Worm (Caenorhabditis elegans) whole organism, L3 larva: Measurements from ENCODE around the gene slc-36.1.

Experiments
- R02D3.7 ChIP-seq: fragments of 150-350 bp; optimal IDR thresholded peaks from 2 replicates; lab custom pipeline; 2014; ENCODE audit warnings: missing biosample characterization, missing genetic modification characterization
- ZK546.5 ChIP-seq: sonication (generic microtip); optimal IDR thresholded peaks from 2 replicates; lab custom pipeline; 2017; ENCODE audit warnings: missing biosample characterization, missing genetic modification characterization
- aly-2 ChIP-seq: fragments of 150-350 bp; optimal IDR thresholded peaks from 2 replicates; lab custom pipeline; 2014; ENCODE audit warnings: missing biosample characterization, missing genetic modification characterization
- ama-1 ChIP-seq: fragments of 150-350 bp; optimal IDR thresholded peaks from 2 replicates; lab custom pipeline; 2018
- ceh-16 ChIP-seq: sonication (generic microtip); optimal IDR thresholded peaks from 2 replicates; lab custom pipeline; 2017; ENCODE audit warnings: missing biosample characterization, missing genetic modification characterization
- ceh-28 ChIP-seq: fragments of 150-350 bp; optimal IDR thresholded peaks from 2 replicates; lab custom pipeline; 2014; ENCODE audit warnings: missing biosample characterization, missing genetic modification reagents, missing genetic modification characterization
- ceh-82 ChIP-seq: fragments of 150-350 bp; optimal IDR thresholded peaks from 2 replicates; lab custom pipeline; 2014; ENCODE audit warnings: missing biosample characterization, missing genetic modification characterization
- ceh-9 ChIP-seq: sonication (generic microtip); optimal IDR thresholded peaks from 2 replicates; lab custom pipeline; 2018; ENCODE audit warnings: missing biosample characterization, missing genetic modification characterization
- daf-12 ChIP-seq: fragments of 150-350 bp; optimal IDR thresholded peaks from 2 replicates; lab custom pipeline; 2014; ENCODE audit warnings: missing biosample characterization, missing genetic modification reagents, missing genetic modification characterization
- egl-27 ChIP-seq: sonication (generic microtip); optimal IDR thresholded peaks from 4 replicates; lab custom pipeline; 2017; ENCODE audit warnings: missing biosample characterization, missing genetic modification reagents, missing genetic modification characterization
- egl-5 ChIP-seq: fragments of 150-350 bp; optimal IDR thresholded peaks from 2 replicates; lab custom pipeline; 2017; ENCODE audit warnings: missing biosample characterization, missing genetic modification reagents, missing genetic modification characterization, inconsistent platforms
- elt-1 ChIP-seq: fragments of 150-350 bp; optimal IDR thresholded peaks from 2 replicates; lab custom pipeline; 2014; ENCODE audit warnings: missing biosample characterization, missing genetic modification characterization
- elt-2 ChIP-seq: sonication (generic microtip); optimal IDR thresholded peaks from 2 replicates; lab custom pipeline; 2016; ENCODE audit warnings: missing genetic modification reagents, mild to moderate bottlenecking, missing genetic modification characterization, missing compliant biosample characterization
- elt-3 ChIP-seq, 3 experiments: fragments of 150-350 bp in 1 of 3; sonication (generic microtip) in 2 of 3; optimal IDR thresholded peaks; 2 replicates in 2 of 3; 4 replicates in 1 of 3; lab custom pipeline; 2014 to 2017; ENCODE audit warnings: missing biosample characterization in 3 of 3, missing genetic modification characterization in 3 of 3
- eor-1 ChIP-seq, 2 experiments: fragments of 150-350 bp; optimal IDR thresholded peaks; 2 replicates each; lab custom pipeline; 2014 to 2018; ENCODE audit warnings: missing biosample characterization in 2 of 2, missing genetic modification characterization in 2 of 2
- fkh-10 ChIP-seq: sonication (generic microtip); optimal IDR thresholded peaks from 2 replicates; lab custom pipeline; 2017; ENCODE audit warnings: missing biosample characterization, missing genetic modification reagents, missing genetic modification characterization
- fkh-2 ChIP-seq: fragments of 150-350 bp; optimal IDR thresholded peaks from 2 replicates; lab custom pipeline; 2014; ENCODE audit warnings: missing biosample characterization, missing genetic modification reagents, missing genetic modification characterization
- fos-1 ChIP-seq: fragments of 150-350 bp; optimal IDR thresholded peaks from 2 replicates; lab custom pipeline; 2014; ENCODE audit warnings: missing biosample characterization, missing genetic modification characterization
- hmg-11 ChIP-seq: sonication (generic microtip); optimal IDR thresholded peaks from 2 replicates; lab custom pipeline; 2016; ENCODE audit warnings: missing genetic modification characterization, missing compliant biosample characterization
- jun-1 ChIP-seq: fragments of 150-350 bp; optimal IDR thresholded peaks from 2 replicates; lab custom pipeline; 2014; ENCODE audit warnings: missing biosample characterization, missing genetic modification reagents, missing genetic modification characterization
- lin-15B ChIP-seq: fragments of 150-350 bp; optimal IDR thresholded peaks from 2 replicates; lab custom pipeline; 2014; ENCODE audit warnings: missing biosample characterization, missing genetic modification characterization
- lin-39 ChIP-seq: fragments of 150-350 bp; optimal IDR thresholded peaks from 2 replicates; lab custom pipeline; 2018; ENCODE audit warnings: missing biosample characterization, missing genetic modification reagents, missing genetic modification characterization
- lsy-12 ChIP-seq: sonication (generic microtip); optimal IDR thresholded peaks from 2 replicates; lab custom pipeline; 2016; ENCODE audit warnings: mild to moderate bottlenecking, missing genetic modification characterization, missing compliant biosample characterization
- mdl-1 ChIP-seq: fragments of 150-350 bp; optimal IDR thresholded peaks from 2 replicates; lab custom pipeline; 2014; ENCODE audit warnings: missing biosample characterization, missing genetic modification characterization
- mml-1 ChIP-seq: fragments of 150-350 bp; sonication (generic microtip); optimal IDR thresholded peaks from 3 replicates; lab custom pipeline; 2014; ENCODE audit warnings: missing biosample characterization, missing genetic modification characterization
- nfya-1 ChIP-seq: sonication (generic microtip); optimal IDR thresholded peaks from 2 replicates; lab custom pipeline; 2017; ENCODE audit warnings: missing genetic modification characterization, mild to moderate bottlenecking, missing compliant biosample characterization, antibody characterized with exemption, moderate library complexity; ENCODE audit not compliant: insufficient read depth
- nhr-11 ChIP-seq: fragments of 150-350 bp; optimal IDR thresholded peaks from 2 replicates; lab custom pipeline; 2014; ENCODE audit warnings: missing biosample characterization, missing genetic modification characterization
- nhr-12 ChIP-seq: fragments of 150-350 bp; optimal IDR thresholded peaks from 2 replicates; lab custom pipeline; 2014; ENCODE audit warnings: missing biosample characterization, missing genetic modification characterization
- nhr-23 ChIP-seq: fragments of 150-350 bp; optimal IDR thresholded peaks from 2 replicates; lab custom pipeline; 2014; ENCODE audit warnings: missing biosample characterization, missing genetic modification reagents, missing genetic modification characterization
- nhr-237 ChIP-seq: fragments of 150-350 bp; optimal IDR thresholded peaks from 2 replicates; lab custom pipeline; 2014; ENCODE audit warnings: missing biosample characterization, missing genetic modification characterization
- nhr-25 ChIP-seq: sonication (generic microtip); optimal IDR thresholded peaks from 2 replicates; lab custom pipeline; 2017; ENCODE audit warnings: missing biosample characterization, missing genetic modification characterization
- nhr-28 ChIP-seq: fragments of 150-350 bp; optimal IDR thresholded peaks from 2 replicates; lab custom pipeline; 2014; ENCODE audit warnings: missing biosample characterization, missing genetic modification characterization
- nhr-43 ChIP-seq: sonication (generic microtip); optimal IDR thresholded peaks from 2 replicates; lab custom pipeline; 2016; ENCODE audit warnings: mild to moderate bottlenecking, missing genetic modification characterization, missing compliant biosample characterization; ENCODE audit not compliant: poor library complexity, severe bottlenecking
- nhr-67 ChIP-seq: fragments of 150-350 bp; optimal IDR thresholded peaks from 2 replicates; lab custom pipeline; 2014; ENCODE audit warnings: missing biosample characterization, missing genetic modification characterization
- nhr-76 ChIP-seq: fragments of 150-350 bp; sonication (generic microtip); optimal IDR thresholded peaks from 5 replicates; lab custom pipeline; 2014; ENCODE audit warnings: missing biosample characterization, missing genetic modification characterization
- nhr-77 ChIP-seq: fragments of 150-350 bp; optimal IDR thresholded peaks from 2 replicates; lab custom pipeline; 2014; ENCODE audit warnings: missing biosample characterization, missing genetic modification characterization
- pha-4 ChIP-seq: fragments of 150-350 bp; optimal IDR thresholded peaks from 2 replicates; lab custom pipeline; 2014; ENCODE audit warnings: missing biosample characterization, missing genetic modification reagents, missing genetic modification characterization
- pqm-1 ChIP-seq: fragments of 150-350 bp; optimal IDR thresholded peaks from 2 replicates; lab custom pipeline; 2017; ENCODE audit warnings: missing biosample characterization, missing genetic modification characterization, inconsistent platforms
- sea-2 ChIP-seq: fragments of 150-350 bp; sonication (generic microtip); optimal IDR thresholded peaks from 4 replicates; lab custom pipeline; 2014; ENCODE audit warnings: missing biosample characterization, missing genetic modification reagents, missing genetic modification characterization
- skn-1 ChIP-seq: fragments of 150-350 bp; optimal IDR thresholded peaks from 2 replicates; lab custom pipeline; 2014; ENCODE audit warnings: missing biosample characterization, missing genetic modification characterization
- snpc-4 ChIP-seq: fragments of 150-350 bp; optimal IDR thresholded peaks from 2 replicates; lab custom pipeline; 2014; ENCODE audit warnings: missing biosample characterization, missing genetic modification characterization
- tbx-2 ChIP-seq: sonication (generic microtip); optimal IDR thresholded peaks from 2 replicates; lab custom pipeline; 2016; ENCODE audit warnings: mild to moderate bottlenecking, missing genetic modification characterization, missing compliant biosample characterization
- unc-39 ChIP-seq: sonication (generic microtip); optimal IDR thresholded peaks from 4 replicates; lab custom pipeline; 2017; ENCODE audit warnings: missing biosample characterization, missing genetic modification characterization
- unc-62 ChIP-seq: fragments of 150-350 bp; sonication (generic microtip); optimal IDR thresholded peaks from 4 replicates; lab custom pipeline; 2014; ENCODE audit warnings: missing biosample characterization, missing genetic modification reagents, missing genetic modification characterization
- zag-1 ChIP-seq: fragments of 150-350 bp; optimal IDR thresholded peaks from 2 replicates; lab custom pipeline; 2014; ENCODE audit warnings: missing biosample characterization, missing genetic modification characterization
- ztf-11 ChIP-seq: fragments of 150-350 bp; optimal IDR thresholded peaks from 2 replicates; lab custom pipeline; 2014; ENCODE audit warnings: missing biosample characterization, missing genetic modification characterization
- ztf-4 ChIP-seq: fragments of 150-350 bp; optimal IDR thresholded peaks from 2 replicates; lab custom pipeline; 2014; ENCODE audit warnings: missing biosample characterization, missing genetic modification characterization

The slc-36.1 gene

ce11 chrIII:13307107-13307506 is at the start of gene slc-36.1, which contains the start of gene klp-19:
Gene slc-36.1 (plus strand): TSS chrIII:13307502.
Gene klp-19 (minus strand): TSS chrIII:13307259.
- no peak for TF ChIP-seq ZK546.5 (tag; lab: Kevin White, UChicago)
- no peak for TF ChIP-seq nhr-12 (tag; lab: Kevin White, UChicago)
- TF ChIP-seq ceh-9 (tag; lab: Kevin White, UChicago) = no peak
- no peak for TF ChIP-seq skn-1
- TF ChIP-seq nhr-67 = no peak
- TF ChIP-seq nfya-1 (tag; lab: Kevin White, UChicago) = no peak
- no peak for TF ChIP-seq elt-3 (tag; optimal IDR thresholded peaks at IDR 0.05; lab: Kevin White, UChicago)
- peak; percentile 41 for TF ChIP-seq lin-15B
- TF ChIP-seq ama-1 = no peak
- TF ChIP-seq elt-2 = peak; percentile 0
- TF ChIP-seq lsy-12 = no peak
- no peak for TF ChIP-seq egl-27 (tag; lab: Kevin White, UChicago)
- no peak for TF ChIP-seq nhr-237 (tag; lab: Kevin White, UChicago)
- TF ChIP-seq unc-39 (tag; lab: Kevin White, UChicago) = no peak
- TF ChIP-seq unc-62 (GFP tag; lab: Kevin White, UChicago) = no peak
- TF ChIP-seq ceh-16 (tag; lab: Kevin White, UChicago) = no peak
- no peak for TF ChIP-seq tbx-2 (tag; lab: Kevin White, UChicago)
- no peak for TF ChIP-seq ceh-82 (tag; lab: Kevin White, UChicago)
- TF ChIP-seq nhr-11 (tag; lab: Kevin White, UChicago) = no peak
- peak; percentile 53 for TF ChIP-seq nhr-23 (tag; lab: Kevin White, UChicago)
- no peak for TF ChIP-seq ceh-28 (tag; lab: Kevin White, UChicago)
- no peak for TF ChIP-seq nhr-28
- TF ChIP-seq aly-2 (tag; lab: Kevin White, UChicago) = no peak
- TF ChIP-seq R02D3.7 (tag; lab: Kevin White, UChicago) = no peak
- no peak for TF ChIP-seq fkh-10 (GFP tag; lab: Kevin White, UChicago)
- no peak for TF ChIP-seq pqm-1 (tag; lab: Kevin White, UChicago)
- TF ChIP-seq snpc-4 (tag; lab: Kevin White, UChicago) = peak; percentile 2
- no peak for TF ChIP-seq ztf-11
- TF ChIP-seq nhr-25 (tag; lab: Kevin White, UChicago) = no peak
- no peak for TF ChIP-seq daf-12 (tag; lab: Kevin White, UChicago)
- TF ChIP-seq eor-1 (tag; optimal IDR thresholded peaks at IDR 0.05; lab: Kevin White, UChicago) = no peak
- no peak for TF ChIP-seq fos-1
- no peak for TF ChIP-seq zag-1 (tag; lab: Kevin White, UChicago)
- no peak for TF ChIP-seq egl-5
- TF ChIP-seq lin-39 (tag; lab: Kevin White, UChicago) = no peak
- TF ChIP-seq mml-1 (tag; lab: Kevin White, UChicago) = no peak
- TF ChIP-seq nhr-77 (tag; lab: Kevin White, UChicago) = no peak
- TF ChIP-seq nhr-43 (tag; lab: Kevin White, UChicago) = peak; percentile 7
- TF ChIP-seq elt-1 (tag; lab: Kevin White, UChicago) = no peak
- TF ChIP-seq hmg-11 (tag; lab: Kevin White, UChicago) = peak; percentile 72
- TF ChIP-seq pha-4 (tag; lab: Kevin White, UChicago) = peak; percentile 64

DNA sequence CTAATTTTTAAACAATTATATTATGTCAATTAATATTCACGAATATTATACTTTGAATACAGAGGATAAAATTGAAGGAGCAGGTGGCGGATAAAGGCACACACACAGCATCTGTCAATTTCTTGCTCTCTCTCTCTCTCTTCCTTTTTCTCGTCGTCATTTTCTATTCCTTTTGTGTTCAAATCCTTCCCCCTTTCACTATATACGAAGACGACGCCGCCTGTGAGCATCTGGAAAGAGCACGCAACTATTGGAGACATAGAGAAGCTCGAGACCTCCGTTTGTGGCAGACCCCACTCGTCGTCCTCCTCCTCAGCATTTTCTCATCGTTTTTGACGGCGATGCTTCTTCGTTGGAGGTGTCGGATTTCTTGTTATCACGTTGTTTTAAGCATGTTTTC is 49.1 kb upstream of the slc-36.1 start:
- TF ChIP-seq lin-15B (peak; percentile 25), lsy-12 (no peak), ztf-11 (no peak), hmg-11 (tag; lab: Kevin White, UChicago) (peak; percentile 2), ztf-4 (no peak), nhr-43 (tag; lab: Kevin White, UChicago) (no peak), mdl-1 (tag; lab: Kevin White, UChicago) (no peak), fkh-2 (tag; lab: Kevin White, UChicago) (no peak), elt-3 (tag; optimal IDR thresholded peaks at IDR 0.05; lab: Kevin White, UChicago) (no peak), skn-1 (no peak), jun-1 (tag; lab: Kevin White, UChicago) (no peak), nfya-1 (tag; lab: Kevin White, UChicago) (peak; percentile 55), fkh-10 (GFP tag; lab: Kevin White, UChicago) (no peak), nhr-76 (no peak), ceh-28 (tag; lab: Kevin White, UChicago) (no peak), nhr-12 (tag; lab: Kevin White, UChicago) (no peak), fos-1 (no peak), eor-1 (tag; optimal IDR thresholded peaks at IDR 0.05; lab: Kevin White, UChicago) (no peak), nhr-67 (no peak), nhr-23 (tag; lab: Kevin White, UChicago) (no peak), unc-62 (GFP tag; lab: Kevin White, UChicago) (no peak), ceh-82 (tag; lab: Kevin White, UChicago) (no peak), sea-2 (peak; percentile 26), nhr-11 (tag; lab: Kevin White, UChicago) (no peak)
